Worm (Caenorhabditis elegans): Measurements from ENCODE around the gene srt-13.

- TF ChIP-seq lin-54 (GFP tag; optimal IDR thresholded peaks at IDR 0.05) (no peak), snpc-3.4 (tag; optimal IDR thresholded peaks at IDR 0.05) (no peak), rcor-1 (GFP tag; IDR thresholded peaks at IDR 0.05) (no peak), B0019.2 (GFP tag; conservative IDR thresholded peaks at IDR 0.05) (no peak), ets-4 (GFP tag; optimal IDR thresholded peaks at IDR 0.05) (no peak), egl-18 (GFP tag; IDR thresholded peaks at IDR 0.05) (no peak), him-1 (tag; optimal IDR thresholded peaks at IDR 0.05) (no peak), zim-3 (tag; optimal IDR thresholded peaks at IDR 0.05) (no peak), rpc-1 (optimal IDR thresholded peaks at IDR 0.05) (no peak), rpc-1 (tag; optimal IDR thresholded peaks at IDR 0.05) (no peak), Y56A3A.18 (GFP tag; IDR thresholded peaks at IDR 0.05) (no peak)
Measured at ce11 chrV:4236118-4236517, 13.8 kb downstream of the srt-13 start, which contains the start of gene nlp-13.

Data from whole organism, young adult.